Worm (Caenorhabditis elegans) whole organism, late embryonic: ENCODE data around the gene anp-1.

Experiments
- ama-1 ChIP-seq: fragments of 150-350 bp; optimal IDR thresholded peaks from 2 replicates; lab custom pipeline; 2014
- ceh-45 ChIP-seq: fragments of 200-800 bp; sonication (Bioruptor generic); IDR thresholded peaks from 2 replicates; pipeline ENCODE4 v1.3.6; 2022; ENCODE audit warnings: missing genetic modification reagents, missing genetic modification characterization, missing compliant biosample characterization
- elt-4 ChIP-seq: sonication (generic microtip); optimal IDR thresholded peaks from 2 replicates; lab custom pipeline; 2016; ENCODE audit warnings: missing genetic modification characterization, missing compliant biosample characterization
- fkh-6 ChIP-seq: sonication (generic microtip); optimal IDR thresholded peaks from 2 replicates; lab custom pipeline; 2016; ENCODE audit warnings: missing genetic modification characterization, missing compliant biosample characterization
- mec-3 ChIP-seq: sonication (generic microtip); optimal IDR thresholded peaks from 2 replicates; lab custom pipeline; 2016; ENCODE audit warnings: borderline replicate concordance, missing genetic modification characterization, missing compliant biosample characterization
- nhr-11 ChIP-seq: fragments of 150-350 bp; optimal IDR thresholded peaks from 2 replicates; lab custom pipeline; 2014; ENCODE audit warnings: missing biosample characterization, missing genetic modification characterization
- npax-4 ChIP-seq: sonication (generic microtip); optimal IDR thresholded peaks from 2 replicates; lab custom pipeline; 2016; ENCODE audit warnings: missing genetic modification characterization, missing compliant biosample characterization
- pha-4 ChIP-seq: fragments of 150-350 bp; optimal IDR thresholded peaks from 2 replicates; lab custom pipeline; 2018; ENCODE audit warnings: missing biosample characterization, missing genetic modification reagents, missing genetic modification characterization
- ref-2 ChIP-seq: sonication (generic microtip); optimal IDR thresholded peaks from 2 replicates; lab custom pipeline; 2016; ENCODE audit warnings: missing genetic modification characterization, missing compliant biosample characterization
- rnt-1 ChIP-seq: sonication (generic microtip); optimal IDR thresholded peaks from 2 replicates; lab custom pipeline; 2016; ENCODE audit warnings: missing genetic modification characterization, missing compliant biosample characterization
- sox-4 ChIP-seq: sonication (generic microtip); optimal IDR thresholded peaks from 2 replicates; lab custom pipeline; 2017; ENCODE audit warnings: mild to moderate bottlenecking, missing genetic modification characterization, inconsistent platforms, missing compliant biosample characterization
- unc-3 ChIP-seq, 2 experiments: fragments of 200-800 bp in 1 of 2; sonication (Bioruptor generic) in 1 of 2; sonication (generic microtip) in 1 of 2; conservative IDR thresholded peaks in 1 of 2; optimal IDR thresholded peaks in 1 of 2; 2 replicates each; pipeline versions ENCODE4 v1.3.6 to Lab custom; 2016 to 2022; ENCODE audit warnings: missing compliant biosample characterization in 2 of 2, missing genetic modification characterization in 2 of 2, missing genetic modification reagents in 1 of 2
- zip-5 ChIP-seq: sonication (generic microtip); optimal IDR thresholded peaks from 2 replicates; lab custom pipeline; 2016; ENCODE audit warnings: missing genetic modification characterization, missing compliant biosample characterization

DNA sequence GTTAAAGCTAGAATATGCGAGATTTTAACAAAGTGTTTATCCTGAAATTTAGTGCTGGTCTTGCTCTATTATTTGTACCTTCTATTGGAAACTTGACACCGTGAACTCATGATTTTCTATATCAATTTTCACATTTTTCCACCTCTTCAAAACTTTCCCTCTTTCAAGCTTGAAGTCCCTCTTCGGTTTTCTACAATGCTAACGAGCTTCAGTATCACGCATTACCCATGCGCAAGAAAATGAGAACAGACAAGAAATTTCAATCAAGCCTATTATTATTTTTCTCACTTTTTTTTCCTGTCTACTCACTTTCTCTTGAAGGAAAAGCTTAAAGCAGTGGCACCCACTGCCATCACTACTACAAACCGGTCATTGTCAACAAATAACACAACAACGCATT is 47.4 kb upstream of the anp-1 start:
- peak; percentile 62 for TF ChIP-seq ama-1 (lab: Kevin White, UChicago)
- no peak for TF ChIP-seq pha-4
- TF ChIP-seq ref-2 (tag; lab: Kevin White, UChicago), result no peak
- TF ChIP-seq mec-3, result no peak
- no peak for TF ChIP-seq unc-3 (GFP tag; conservative IDR thresholded peaks at IDR 0.05; lab: Robert Waterston, UW)
- TF ChIP-seq unc-3 (tag; optimal IDR thresholded peaks at IDR 0.05; lab: Kevin White, UChicago), result no peak
- no peak for TF ChIP-seq sox-4 (tag; lab: Kevin White, UChicago)
- no peak for TF ChIP-seq rnt-1
- no peak for TF ChIP-seq npax-4 (tag; lab: Kevin White, UChicago)
- no peak for TF ChIP-seq nhr-11 (tag; lab: Kevin White, UChicago)
- TF ChIP-seq elt-4 (tag; lab: Kevin White, UChicago), result no peak
- no peak for TF ChIP-seq fkh-6 (tag; lab: Kevin White, UChicago)
- TF ChIP-seq ceh-45 (GFP tag; lab: Robert Waterston, UW), result no peak
- TF ChIP-seq zip-5 (tag; lab: Kevin White, UChicago), result no peak
